Fruit fly (Drosophila melanogaster) whole organism, wandering third instar larva: ENCODE results near the gene CG3819.

Experiments
- Hr78 ChIP-seq: fragments of >200 bp; optimal IDR thresholded peaks from 2 replicates; lab custom pipeline; 2017; ENCODE audit warnings: missing biosample characterization, missing genetic modification characterization
- Hr83 ChIP-seq: fragments of 200-300 bp; sonication (Bioruptor generic); optimal IDR thresholded peaks from 2 replicates; lab custom pipeline; 2016; ENCODE audit warnings: missing biosample characterization, mild to moderate bottlenecking, missing genetic modification characterization, moderate library complexity; ENCODE audit not compliant: poor library complexity, severe bottlenecking
- br ChIP-seq: fragments of 200-800 bp; sonication (Bioruptor generic); optimal IDR thresholded peaks from 2 replicates; lab custom pipeline; 2016; ENCODE audit warnings: missing biosample characterization, missing genetic modification characterization
- dsf ChIP-seq: sonication (Bioruptor generic); optimal IDR thresholded peaks from 2 replicates; lab custom pipeline; 2016; ENCODE audit warnings: missing biosample characterization, missing genetic modification characterization, borderline replicate concordance
- fru ChIP-seq: fragments of 200-800 bp; sonication (Bioruptor generic); optimal IDR thresholded peaks from 3 replicates; lab custom pipeline; 2016; ENCODE audit warnings: missing biosample characterization, mild to moderate bottlenecking, missing genetic modification characterization
- h ChIP-seq: fragments of 200-800 bp; sonication (Bioruptor generic); optimal IDR thresholded peaks from 3 replicates; lab custom pipeline; 2016; ENCODE audit warnings: missing biosample characterization, mild to moderate bottlenecking, missing genetic modification characterization
- lola ChIP-seq: fragments of >200 bp; optimal IDR thresholded peaks from 2 replicates; lab custom pipeline; 2017; ENCODE audit warnings: missing biosample characterization, missing genetic modification characterization
- pan ChIP-seq: fragments of >200 bp; optimal IDR thresholded peaks from 2 replicates; lab custom pipeline; 2017
- psq ChIP-seq: fragments of 200-800 bp; sonication (Bioruptor generic); optimal IDR thresholded peaks from 3 replicates; lab custom pipeline; 2017; ENCODE audit warnings: missing biosample characterization, mild to moderate bottlenecking, missing genetic modification characterization, moderate library complexity
- rgr ChIP-seq: fragments of 200-800 bp; sonication (Bioruptor generic); optimal IDR thresholded peaks from 3 replicates; lab custom pipeline; 2016; ENCODE audit warnings: missing biosample characterization, mild to moderate bottlenecking, missing genetic modification characterization

- TF ChIP-seq lola (GFP tag; lab: Kevin White, UChicago) = no peak
- no peak for TF ChIP-seq dsf
- TF ChIP-seq fru (GFP tag; lab: Kevin White, UChicago) = no peak
- TF ChIP-seq rgr (GFP tag; lab: Kevin White, UChicago) = no peak
- peak; percentile 3 for TF ChIP-seq pan (lab: Kevin White, UChicago)
- TF ChIP-seq psq = no peak
- no peak for TF ChIP-seq Hr78 (GFP tag; lab: Kevin White, UChicago)
- no peak for TF ChIP-seq Hr83 (GFP tag; lab: Kevin White, UChicago)
- no peak for TF ChIP-seq br
- TF ChIP-seq h (GFP tag; lab: Kevin White, UChicago) = no peak
Observed at dm6 chr3L:18957032-18957431, 35.1 kb upstream of the CG3819 start.
